Fruit fly (Drosophila melanogaster): Measurements from ENCODE around the gene CG11663.
A peak's percentile ranks its signal among the peaks of the same experiment; 100 is the strongest.

Gene CG11663

dm6 chrX:927863-928257 lies 33.6 kb downstream of the CG11663 start, which contains the start of the genes CG43867 and MED22 (continued):
- TF ChIP-seq CG9797 (GFP tag; optimal IDR thresholded peaks at IDR 0.05): peak; percentile 62
- no peak for TF ChIP-seq CG4404 (GFP tag; IDR thresholded peaks at IDR 0.05)
- peak; percentile 13 for TF ChIP-seq CG12155 (GFP tag; optimal IDR thresholded peaks at IDR 0.05)
- TF ChIP-seq BEAF-32 (GFP tag; optimal IDR thresholded peaks at IDR 0.05): peak; percentile 39
- no peak for TF ChIP-seq CG32532 (GFP tag; IDR thresholded peaks at IDR 0.05)
- no peak for TF ChIP-seq CG4707 (GFP tag; optimal IDR thresholded peaks at IDR 0.05)
- TF ChIP-seq CoRest (tag; optimal IDR thresholded peaks at IDR 0.05): peak; percentile 39
- TF ChIP-seq MBD-R2 (GFP tag; IDR thresholded peaks at IDR 0.05): peak; percentile 39; the same call in 1 of the 2 replicates
- TF ChIP-seq C15 (GFP tag; IDR thresholded peaks at IDR 0.05): no peak
- peak; percentile 79 for TF ChIP-seq gfzf (GFP tag; optimal IDR thresholded peaks at IDR 0.05)
- TF ChIP-seq CG2678 (tag; optimal IDR thresholded peaks at IDR 0.05): no peak
- no peak for TF ChIP-seq slp2 (GFP tag; optimal IDR thresholded peaks at IDR 0.05)
- TF ChIP-seq tio (GFP tag; optimal IDR thresholded peaks at IDR 0.05): no peak
- TF ChIP-seq insv (GFP tag; optimal IDR thresholded peaks at IDR 0.05): no peak
- peak; percentile 10 for TF ChIP-seq YL-1 (GFP tag; optimal IDR thresholded peaks at IDR 0.05)
- no peak for TF ChIP-seq Dbx (GFP tag; IDR thresholded peaks at IDR 0.05)
- TF ChIP-seq CG1603 (tag; optimal IDR thresholded peaks at IDR 0.05): peak; percentile 75
- TF ChIP-seq Dref (GFP tag; IDR thresholded peaks at IDR 0.05): peak; percentile 49
- peak; percentile 82 for TF ChIP-seq Myb (GFP tag; optimal IDR thresholded peaks at IDR 0.05)
- TF ChIP-seq pan (optimal IDR thresholded peaks at IDR 0.05): no peak
- TF ChIP-seq pan (GFP tag; optimal IDR thresholded peaks at IDR 0.05 in 1 of 2, IDR thresholded peaks at IDR 0.05 in 1 of 2): no peak

- TF ChIP-seq sug (tag; optimal IDR thresholded peaks at IDR 0.05) (peak; percentile 90), Med (GFP tag) (peak; percentile 7), sd (tag; optimal IDR thresholded peaks at IDR 0.05) (peak; percentile 88), CG7556 (GFP tag; optimal IDR thresholded peaks at IDR 0.05) (no peak), GATAe (GFP tag; conservative IDR thresholded peaks at IDR 0.05) (0 out of 2 replicates have a peak, but pooled peaks have one; percentile 52), exex (tag; optimal IDR thresholded peaks at IDR 0.05) (peak; percentile 66), Hey (tag; optimal IDR thresholded peaks at IDR 0.05) (peak; percentile 29), CG13123 (GFP tag; optimal IDR thresholded peaks at IDR 0.05) (no peak), CG10543 (GFP tag; optimal IDR thresholded peaks at IDR 0.05) (peak; percentile 18)
Measured at dm6 chrX:930048-930800, 35.9 kb downstream of the CG11663 start, which contains the start of gene CG3708. Gene CG3708 (minus strand): TSS chrX:930098.

dm6 chrX:932166-932565 lies 37.9 kb downstream of the CG11663 start, which contains the start of the genes CG32815 and CG3706:
Gene CG32815 (plus strand): TSS chrX:932466.
Gene CG3706 (minus strand): TSS chrX:932475.
- TF ChIP-seq CG10959 (GFP tag; IDR thresholded peaks at IDR 0.05) (no peak), cato (GFP tag; optimal IDR thresholded peaks at IDR 0.05; ENCODE audit: borderline replicate concordance) (no peak), oc (tag; optimal IDR thresholded peaks at IDR 0.05) (no peak), CG15073 (GFP tag; optimal IDR thresholded peaks at IDR 0.05) (no peak), Elba2 (GFP tag; optimal IDR thresholded peaks at IDR 0.05) (no peak), CG31365 (tag; optimal IDR thresholded peaks at IDR 0.05) (no peak), CG33213 (GFP tag; optimal IDR thresholded peaks at IDR 0.05) (no peak), CG17328 (GFP tag; IDR thresholded peaks at IDR 0.05) (no peak), gcm2 (GFP tag; optimal IDR thresholded peaks at IDR 0.05) (no peak), Dref (GFP tag; IDR thresholded peaks at IDR 0.05) (no peak), Kr (GFP tag; optimal IDR thresholded peaks at IDR 0.05) (no peak), CG31441 (GFP tag; IDR thresholded peaks at IDR 0.05) (no peak), nmo (GFP tag; optimal IDR thresholded peaks at IDR 0.05) (no peak), CG4730 (GFP tag; IDR thresholded peaks at IDR 0.05) (no peak), Xbp1 (GFP tag; optimal IDR thresholded peaks at IDR 0.05) (no peak)
